Fruit fly (Drosophila melanogaster): ENCODE measurements around the gene Ilp3.

Ilp3 gene

dm6 chr3L:9847420-9847977, 45.6 kb upstream of the Ilp3 start (continued):
- TF ChIP-seq CG9437 (GFP tag; optimal IDR thresholded peaks at IDR 0.05) (peak; percentile 4), CG11504 (tag; optimal IDR thresholded peaks at IDR 0.05) (peak; percentile 68), Sin3A (optimal IDR thresholded peaks at IDR 0.05) (no peak), Side (GFP tag; optimal IDR thresholded peaks at IDR 0.05) (no peak), CG10654 (GFP tag; optimal IDR thresholded peaks at IDR 0.05) (no peak), CG2889 (GFP tag; IDR thresholded peaks at IDR 0.05) (no peak), Med (GFP tag) (peak; percentile 95), CG12769 (tag; optimal IDR thresholded peaks at IDR 0.05) (peak; percentile 79), MBD-R2 (GFP tag; IDR thresholded peaks at IDR 0.05) (peak; percentile 25; the same call in 1 of the 2 replicates), CG7372 (GFP tag; IDR thresholded peaks at IDR 0.05) (peak; percentile 53; the same call in 1 of the 2 replicates), CG2129 (GFP tag; IDR thresholded peaks at IDR 0.05; ENCODE audit: partially characterized antibody) (no peak), ab (GFP tag; optimal IDR thresholded peaks at IDR 0.05) (no peak), CG8388 (GFP tag; optimal IDR thresholded peaks at IDR 0.05) (no peak), CG3281 (GFP tag; optimal IDR thresholded peaks at IDR 0.05) (peak; percentile 67), lmd (GFP tag; IDR thresholded peaks at IDR 0.05) (peak; percentile 59; the same call in 1 of the 2 replicates), CG17612 (GFP tag; IDR thresholded peaks at IDR 0.05) (no peak), lbe (GFP tag; optimal IDR thresholded peaks at IDR 0.05) (no peak), CG10147 (GFP tag; optimal IDR thresholded peaks at IDR 0.05) (peak; percentile 1), crc (GFP tag; optimal IDR thresholded peaks at IDR 0.05) (peak; percentile 34), gt (GFP tag; IDR thresholded peaks at IDR 0.05) (0 out of 2 replicates have a peak, but pooled peaks have one; percentile 8), fd102C (GFP tag; optimal IDR thresholded peaks at IDR 0.05) (no peak), sens (GFP tag) (peak; percentile 83), HmgZ (tag; optimal IDR thresholded peaks at IDR 0.05) (peak; percentile 37), otp (GFP tag; IDR thresholded peaks at IDR 0.05) (peak; percentile 21; the same call in 1 of the 3 replicates), HLH3B (GFP tag; IDR thresholded peaks at IDR 0.05) (peak; percentile 59; the same call in 1 of the 2 replicates), hth (optimal IDR thresholded peaks at IDR 0.05) (no peak), dmrt99B (tag; optimal IDR thresholded peaks at IDR 0.05) (peak; percentile 61), Fer2 (tag; optimal IDR thresholded peaks at IDR 0.05) (no peak), tin (GFP tag; optimal IDR thresholded peaks at IDR 0.05) (peak; percentile 33), knrl (GFP tag; IDR thresholded peaks at IDR 0.05; ENCODE audit: partially characterized antibody) (no peak), CG12744 (GFP tag; optimal IDR thresholded peaks at IDR 0.05) (no peak), al (GFP tag; IDR thresholded peaks at IDR 0.05) (peak; percentile 56; the same call in 1 of the 2 replicates), CG16863 (GFP tag; optimal IDR thresholded peaks at IDR 0.05) (peak; percentile 24), gcm2 (GFP tag; optimal IDR thresholded peaks at IDR 0.05) (peak; percentile 1), Oli (tag; optimal IDR thresholded peaks at IDR 0.05) (peak; percentile 36), CrebB (tag; optimal IDR thresholded peaks at IDR 0.05) (peak; percentile 36), ssp (GFP tag; IDR thresholded peaks at IDR 0.05) (no peak), gce (GFP tag; IDR thresholded peaks at IDR 0.05) (0 out of 3 replicates have a peak, but pooled peaks have one; percentile 19), pan (optimal IDR thresholded peaks at IDR 0.05) (no peak), pan (GFP tag; optimal IDR thresholded peaks at IDR 0.05 in 1 of 2, IDR thresholded peaks at IDR 0.05 in 1 of 2) (peak in 1 of 2 experiments; percentile 68), CG7839 (tag; optimal IDR thresholded peaks at IDR 0.05) (peak; percentile 57), CG17361 (GFP tag; IDR thresholded peaks at IDR 0.05) (peak; percentile 46; the same call in 1 of the 3 replicates), CG17359 (tag; optimal IDR thresholded peaks at IDR 0.05) (peak; percentile 62), abd-A (tag; optimal IDR thresholded peaks at IDR 0.05) (peak; percentile 75), CG1233 (GFP tag; optimal IDR thresholded peaks at IDR 0.05) (peak; percentile 29), CG31365 (tag; optimal IDR thresholded peaks at IDR 0.05) (no peak), Awh (GFP tag; IDR thresholded peaks at IDR 0.05) (0 out of 2 replicates have a peak, but pooled peaks have one; percentile 16), Jarid2 (GFP tag; optimal IDR thresholded peaks at IDR 0.05) (no peak), Ada2b (GFP tag; IDR thresholded peaks at IDR 0.05) (peak; percentile 53), eyg (GFP tag; optimal IDR thresholded peaks at IDR 0.05) (peak; percentile 17), NFAT (GFP tag; IDR thresholded peaks at IDR 0.05) (peak; percentile 74)
